Fruit fly (Drosophila melanogaster) whole organism, embryonic: Measurements from ENCODE around the gene CG34269.

Experiments used
- Ada2b ChIP-seq: fragments of 200-800 bp; sonication (Bioruptor generic); IDR thresholded peaks from 2 replicates; pipeline ENCODE4 v1.3.6; 2022; ENCODE audit warnings: missing biosample characterization, missing genetic modification characterization
- B-H2 ChIP-seq: fragments of 200-800 bp; sonication (Bioruptor generic); optimal IDR thresholded peaks from 2 replicates; lab custom pipeline; 2018; ENCODE audit warnings: missing biosample characterization, mild to moderate bottlenecking, missing genetic modification characterization
- CG10267 ChIP-seq: fragments of 200-800 bp; sonication (Bioruptor generic); optimal IDR thresholded peaks from 2 replicates; lab custom pipeline; 2018; ENCODE audit warnings: missing biosample characterization, mild to moderate bottlenecking, missing genetic modification characterization, moderate library complexity
- CG10431 ChIP-seq: fragments of 200-800 bp; sonication (Bioruptor generic); optimal IDR thresholded peaks from 3 replicates; lab custom pipeline; 2018; ENCODE audit warnings: missing biosample characterization, mild to moderate bottlenecking, missing genetic modification characterization
- CG11398 ChIP-seq: fragments of 200-800 bp; sonication (Bioruptor generic); optimal IDR thresholded peaks from 2 replicates; lab custom pipeline; 2016; ENCODE audit warnings: missing biosample characterization, missing genetic modification characterization
- CG11723 ChIP-seq: fragments of 200-800 bp; sonication (Bioruptor generic); optimal IDR thresholded peaks from 2 replicates; lab custom pipeline; 2017; ENCODE audit warnings: missing biosample characterization, mild to moderate bottlenecking, missing genetic modification characterization
- CG12219 ChIP-seq: fragments of 200-800 bp; sonication (Bioruptor generic); optimal IDR thresholded peaks from 3 replicates; lab custom pipeline; 2018; ENCODE audit warnings: missing biosample characterization, mild to moderate bottlenecking, missing genetic modification characterization
- CG12659 ChIP-seq: fragments of 200-800 bp; sonication (Bioruptor generic); optimal IDR thresholded peaks from 3 replicates; lab custom pipeline; 2017; ENCODE audit warnings: mild to moderate bottlenecking, missing biosample characterization, missing genetic modification reagents, missing genetic modification characterization
- CG13123 ChIP-seq: fragments of 200-800 bp; sonication (Bioruptor generic); optimal IDR thresholded peaks from 2 replicates; lab custom pipeline; 2016; ENCODE audit warnings: missing biosample characterization, missing genetic modification characterization
- CG14050 ChIP-seq: fragments of 200-800 bp; sonication (Bioruptor generic); IDR thresholded peaks from 3 replicates; pipeline ENCODE4 v1.3.6; 2022; ENCODE audit warnings: missing biosample characterization, missing genetic modification characterization
- CG14667 ChIP-seq: fragments of 200-800 bp; sonication (Bioruptor generic); IDR thresholded peaks from 2 replicates; pipeline ENCODE4 v1.3.6; 2022; ENCODE audit warnings: missing biosample characterization, missing genetic modification characterization
- CG16815 ChIP-seq: fragments of 200-800 bp; sonication (Bioruptor generic); optimal IDR thresholded peaks from 3 replicates; lab custom pipeline; 2017; ENCODE audit warnings: missing biosample characterization, mild to moderate bottlenecking, missing genetic modification characterization
- CG17385 ChIP-seq: fragments of 200-800 bp; sonication (Bioruptor generic); optimal IDR thresholded peaks from 3 replicates; lab custom pipeline; 2018; ENCODE audit warnings: missing biosample characterization, mild to moderate bottlenecking, missing genetic modification characterization
- CG1792 ChIP-seq: fragments of 200-800 bp; sonication (Bioruptor generic); optimal IDR thresholded peaks from 2 replicates; lab custom pipeline; 2016; ENCODE audit warnings: missing biosample characterization, missing genetic modification characterization
- CG18011 ChIP-seq: fragments of 200-800 bp; sonication (Bioruptor generic); optimal IDR thresholded peaks from 2 replicates; lab custom pipeline; 2017; ENCODE audit warnings: missing biosample characterization, missing genetic modification characterization, mild to moderate bottlenecking, moderate library complexity, missing genotype
- CG2199 ChIP-seq: fragments of 200-800 bp; sonication (Bioruptor generic); IDR thresholded peaks from 3 replicates; pipeline ENCODE4 v1.3.6; 2022; ENCODE audit warnings: missing biosample characterization, missing genetic modification characterization
- CG33557 ChIP-seq: fragments of 200-800 bp; sonication (Bioruptor generic); optimal IDR thresholded peaks from 2 replicates; lab custom pipeline; 2019; ENCODE audit warnings: missing biosample characterization, mild to moderate bottlenecking, missing genetic modification characterization, moderate library complexity
- CG42726 ChIP-seq: fragments of 200-800 bp; sonication (Bioruptor generic); IDR thresholded peaks from 2 replicates; pipeline ENCODE4 v1.3.6; 2022; ENCODE audit warnings: missing biosample characterization, missing genetic modification characterization; ENCODE audit not compliant: partially characterized antibody
- CG4617 ChIP-seq: fragments of 200-800 bp; sonication (Bioruptor generic); optimal IDR thresholded peaks from 3 replicates; lab custom pipeline; 2016; ENCODE audit warnings: missing biosample characterization, missing genetic modification characterization, borderline replicate concordance
- CG4854 ChIP-seq: fragments of 200-800 bp; sonication (Bioruptor generic); optimal IDR thresholded peaks from 2 replicates; lab custom pipeline; 2016; ENCODE audit warnings: missing biosample characterization, missing genetic modification characterization, inconsistent platforms
- CG5180 ChIP-seq: fragments of 200-800 bp; sonication (Bioruptor generic); optimal IDR thresholded peaks from 3 replicates; lab custom pipeline; 2017; ENCODE audit warnings: missing biosample characterization, missing genetic modification characterization, mild to moderate bottlenecking, moderate library complexity, missing genetic modification reagents
- CG7786 ChIP-seq: fragments of 200-800 bp; sonication (Bioruptor generic); optimal IDR thresholded peaks from 2 replicates; lab custom pipeline; 2016; ENCODE audit warnings: missing biosample characterization, missing genetic modification characterization
- CG7987 ChIP-seq: fragments of 200-800 bp; sonication (Bioruptor generic); optimal IDR thresholded peaks from 2 replicates; lab custom pipeline; 2018; ENCODE audit warnings: missing biosample characterization, mild to moderate bottlenecking, missing genetic modification characterization, moderate library complexity
- CkIIα-i1 ChIP-seq: fragments of 200-800 bp; sonication (Bioruptor generic); IDR thresholded peaks from 2 replicates; pipeline ENCODE4 v1.3.6; 2022; ENCODE audit warnings: missing biosample characterization, missing genetic modification characterization
- Dbx ChIP-seq: fragments of 200-800 bp; sonication (Bioruptor generic); IDR thresholded peaks from 3 replicates; pipeline ENCODE4 v1.3.6; 2022; ENCODE audit warnings: missing biosample characterization, missing genetic modification characterization
- Dp ChIP-seq: fragments of 200-800 bp; sonication (Bioruptor generic); optimal IDR thresholded peaks from 2 replicates; lab custom pipeline; 2018; ENCODE audit warnings: missing biosample characterization, mild to moderate bottlenecking, missing genetic modification characterization, moderate library complexity
- GATAe ChIP-seq: fragments of 200-800 bp; sonication (Bioruptor generic); conservative IDR thresholded peaks from 2 replicates; pipeline ENCODE4 v1.3.6; 2022; ENCODE audit warnings: missing biosample characterization, missing genetic modification characterization
- Hmx ChIP-seq: fragments of 200-800 bp; sonication (Bioruptor generic); optimal IDR thresholded peaks from 2 replicates; lab custom pipeline; 2016; ENCODE audit warnings: missing biosample characterization, missing genetic modification characterization
- Kr ChIP-seq: fragments of 200-800 bp; sonication (Bioruptor generic); optimal IDR thresholded peaks from 2 replicates; lab custom pipeline; 2017; ENCODE audit warnings: missing biosample characterization, mild to moderate bottlenecking, missing genetic modification characterization
- MTF-1 ChIP-seq: fragments of 200-800 bp; sonication (Bioruptor generic); optimal IDR thresholded peaks from 2 replicates; lab custom pipeline; 2018; ENCODE audit warnings: missing biosample characterization, mild to moderate bottlenecking, missing genetic modification characterization, borderline replicate concordance
- NFAT ChIP-seq: fragments of 200-800 bp; sonication (Bioruptor generic); IDR thresholded peaks from 2 replicates; pipeline ENCODE4 v1.3.6; 2022; ENCODE audit warnings: missing biosample characterization, missing genetic modification characterization
- Ptx1 ChIP-seq: fragments of 200-800 bp; sonication (Bioruptor generic); IDR thresholded peaks from 2 replicates; pipeline ENCODE4 v1.3.6; 2022; ENCODE audit warnings: missing biosample characterization, missing genetic modification characterization
- amos ChIP-seq: fragments of 200-800 bp; sonication (Bioruptor generic); IDR thresholded peaks from 2 replicates; pipeline ENCODE4 v1.3.6; 2022; ENCODE audit warnings: missing biosample characterization, missing genetic modification characterization; ENCODE audit not compliant: partially characterized antibody
- ash1 ChIP-seq: fragments of 200-800 bp; sonication (Bioruptor generic); optimal IDR thresholded peaks from 2 replicates; lab custom pipeline; 2018; ENCODE audit warnings: missing biosample characterization, mild to moderate bottlenecking, missing genetic modification characterization
- br ChIP-seq: fragments of >200 bp; optimal IDR thresholded peaks from 2 replicates; lab custom pipeline; 2017
- bsh ChIP-seq, 2 experiments: fragments of 200-800 bp; sonication (Bioruptor generic); optimal IDR thresholded peaks; 2 replicates each; lab custom pipeline; 2017 to 2018; ENCODE audit warnings: mild to moderate bottlenecking in 2 of 2, missing biosample characterization in 2 of 2, missing genetic modification characterization in 2 of 2, moderate library complexity in 1 of 2
- chm ChIP-seq: fragments of 200-800 bp; sonication (Bioruptor generic); IDR thresholded peaks from 2 replicates; pipeline ENCODE4 v1.3.6; 2022; ENCODE audit warnings: missing biosample characterization, missing genetic modification characterization
- crc ChIP-seq: fragments of 200-800 bp; sonication (Bioruptor generic); optimal IDR thresholded peaks from 2 replicates; lab custom pipeline; 2016; ENCODE audit warnings: missing biosample characterization, missing genetic modification characterization
- croc ChIP-seq: fragments of 200-800 bp; sonication (Bioruptor generic); conservative IDR thresholded peaks from 3 replicates; pipeline ENCODE4 v1.3.6; 2022; ENCODE audit warnings: missing biosample characterization, missing genetic modification characterization
- cwo ChIP-seq: fragments of 200-800 bp; sonication (Bioruptor generic); optimal IDR thresholded peaks from 3 replicates; lab custom pipeline; 2017; ENCODE audit warnings: missing biosample characterization, missing genetic modification characterization, mild to moderate bottlenecking, moderate library complexity, missing genetic modification reagents
- dan ChIP-seq: fragments of 200-800 bp; sonication (Bioruptor generic); IDR thresholded peaks from 2 replicates; pipeline ENCODE4 v1.3.6; 2022; ENCODE audit warnings: missing biosample characterization, missing genetic modification characterization
- gt ChIP-seq: fragments of 200-800 bp; sonication (Bioruptor generic); IDR thresholded peaks from 2 replicates; pipeline ENCODE4 v1.3.6; 2022; ENCODE audit warnings: missing biosample characterization, missing genetic modification characterization
- jing ChIP-seq: fragments of 200-800 bp; sonication (Bioruptor generic); optimal IDR thresholded peaks from 2 replicates; lab custom pipeline; 2018; ENCODE audit warnings: missing biosample characterization, mild to moderate bottlenecking, missing genetic modification characterization
- mirr ChIP-seq: fragments of 200-800 bp; sonication (Bioruptor generic); optimal IDR thresholded peaks from 3 replicates; lab custom pipeline; 2018; ENCODE audit warnings: missing biosample characterization, mild to moderate bottlenecking, missing genetic modification characterization
- nmo ChIP-seq: fragments of 200-800 bp; sonication (Bioruptor generic); optimal IDR thresholded peaks from 2 replicates; lab custom pipeline; 2018; ENCODE audit warnings: missing biosample characterization, mild to moderate bottlenecking, missing genetic modification characterization, moderate library complexity
- pb ChIP-seq: fragments of 200-800 bp; sonication (Bioruptor generic); optimal IDR thresholded peaks from 3 replicates; lab custom pipeline; 2016; ENCODE audit warnings: missing biosample characterization, missing genetic modification characterization
- sd ChIP-seq: fragments of 200-800 bp; sonication (Bioruptor generic); optimal IDR thresholded peaks from 3 replicates; lab custom pipeline; 2018; ENCODE audit warnings: missing biosample characterization, mild to moderate bottlenecking, missing genetic modification characterization, moderate library complexity
- sens ChIP-seq: fragments of 200-800 bp; sonication (Bioruptor generic); peaks from one replicate; lab custom pipeline; 2016; ENCODE audit warnings: missing biosample characterization, missing genetic modification characterization
- sug ChIP-seq: fragments of 200-800 bp; optimal IDR thresholded peaks from 2 replicates; lab custom pipeline; 2019; ENCODE audit warnings: missing biosample characterization, mild to moderate bottlenecking, missing genetic modification characterization, moderate library complexity
- tgo ChIP-seq: fragments of 200-800 bp; sonication (Bioruptor generic); IDR thresholded peaks from 3 replicates; pipeline ENCODE4 v1.3.6; 2022; ENCODE audit warnings: missing biosample characterization, missing genetic modification characterization
- tin ChIP-seq: fragments of 200-800 bp; sonication (Bioruptor generic); optimal IDR thresholded peaks from 3 replicates; lab custom pipeline; 2016; ENCODE audit warnings: missing biosample characterization, missing genetic modification characterization
- trh ChIP-seq: fragments of 200-800 bp; sonication (Bioruptor generic); optimal IDR thresholded peaks from 2 replicates; lab custom pipeline; 2016; ENCODE audit warnings: missing biosample characterization, missing genetic modification characterization

CG34269 gene

dm6 chr3L:554577-554976 lies 26.4 kb downstream of the CG34269 start (continued):
- TF ChIP-seq CG4617 = no peak
- peak; percentile 34 for TF ChIP-seq tin (GFP tag; lab: Kevin White, UChicago)
- no peak for TF ChIP-seq mirr (GFP tag; lab: Kevin White, UChicago)
- TF ChIP-seq cwo (GFP tag; lab: Kevin White, UChicago) = peak; percentile 63
- TF ChIP-seq Hmx (GFP tag; lab: Kevin White, UChicago) = peak; percentile 13
- TF ChIP-seq CG12219 (GFP tag; lab: Kevin White, UChicago) = no peak
- no peak for TF ChIP-seq CG10431
- peak; percentile 33 for TF ChIP-seq CG17385 (GFP tag; lab: Kevin White, UChicago)
- no peak for TF ChIP-seq CG14667 (GFP tag; lab: Robert Waterston, UW)
- peak; percentile 35 for TF ChIP-seq CG7786 (GFP tag; lab: Kevin White, UChicago)
- TF ChIP-seq CG13123 (GFP tag; lab: Kevin White, UChicago) = no peak
- no peak for TF ChIP-seq CG1792 (GFP tag; lab: Kevin White, UChicago)
- no peak; the same call in 2 of the 3 replicates for TF ChIP-seq croc (GFP tag; lab: Robert Waterston, UW)
- no peak for TF ChIP-seq CG18011 (GFP tag; lab: Kevin White, UChicago)
- no peak for TF ChIP-seq NFAT
- no peak for TF ChIP-seq CG7987 (GFP tag; lab: Kevin White, UChicago)
- TF ChIP-seq sug (tag; lab: Kevin White, UChicago) = no peak
- TF ChIP-seq B-H2 (GFP tag; lab: Kevin White, UChicago) = no peak
- no peak for TF ChIP-seq br (lab: Kevin White, UChicago)
- peak; percentile 26 for TF ChIP-seq CG16815
- peak; percentile 19 to 67 for TF ChIP-seq bsh (GFP tag; optimal IDR thresholded peaks at IDR 0.05; lab: Kevin White, UChicago)
- TF ChIP-seq gt = no peak
- no peak for TF ChIP-seq CG4854
- no peak for TF ChIP-seq ash1 (GFP tag; lab: Kevin White, UChicago)
- peak; percentile 71 for TF ChIP-seq Dbx (GFP tag; lab: Robert Waterston, UW)
- no peak for TF ChIP-seq jing (GFP tag; lab: Kevin White, UChicago)
- no peak for TF ChIP-seq CG5180 (GFP tag; lab: Kevin White, UChicago)
- TF ChIP-seq CG14050 (GFP tag; lab: Robert Waterston, UW) = no peak
- no peak for TF ChIP-seq Kr
- TF ChIP-seq sd (tag; lab: Kevin White, UChicago) = peak; percentile 26
- TF ChIP-seq CG12659 (GFP tag; lab: Kevin White, UChicago) = peak; percentile 49
- peak; percentile 65 for TF ChIP-seq Ptx1 (GFP tag; lab: Robert Waterston, UW)
- TF ChIP-seq MTF-1 (GFP tag; lab: Kevin White, UChicago) = peak; percentile 18
- peak; percentile 31; the same call in 1 of the 2 replicates for TF ChIP-seq Ada2b
- TF ChIP-seq CG11398 = no peak
- TF ChIP-seq CG33557 (GFP tag; lab: Kevin White, UChicago) = no peak
- TF ChIP-seq chm = no peak
- TF ChIP-seq GATAe (GFP tag; lab: Robert Waterston, UW) = no peak
- no peak for TF ChIP-seq CG42726 (GFP tag; lab: Robert Waterston, UW)
- peak; percentile 87 for TF ChIP-seq sens (GFP tag; lab: Kevin White, UChicago)
- no peak for TF ChIP-seq amos
- TF ChIP-seq CkIIα-i1 = no peak
- TF ChIP-seq nmo (GFP tag; lab: Kevin White, UChicago) = peak; percentile 42
- no peak for TF ChIP-seq Dp (GFP tag; lab: Kevin White, UChicago)
- TF ChIP-seq CG10267 (tag; lab: Kevin White, UChicago) = peak; percentile 19
- peak; percentile 4 for TF ChIP-seq crc (GFP tag; lab: Kevin White, UChicago)
- TF ChIP-seq CG2199 = no peak
- TF ChIP-seq tgo = peak; percentile 53; the same call in 2 of the 3 replicates
- no peak for TF ChIP-seq CG11723 (GFP tag; lab: Kevin White, UChicago)
- no peak for TF ChIP-seq trh (GFP tag; lab: Kevin White, UChicago)
- no peak for TF ChIP-seq dan (GFP tag; lab: Robert Waterston, UW)
- TF ChIP-seq pb (GFP tag; lab: Kevin White, UChicago) = no peak
